Worm (Caenorhabditis elegans) whole organism, L1 larva: ENCODE data around the gene T25F10.3.

ENCODE experiments used
- C04F5.9 ChIP-seq: sonication (generic microtip); optimal IDR thresholded peaks from 2 replicates; lab custom pipeline; 2016; ENCODE audit warnings: missing genetic modification characterization, missing compliant biosample characterization
- F16B12.6 ChIP-seq: fragments of 150-350 bp; optimal IDR thresholded peaks from 2 replicates; lab custom pipeline; 2014; ENCODE audit warnings: missing biosample characterization, missing genetic modification characterization
- aha-1 ChIP-seq: fragments of 150-350 bp; optimal IDR thresholded peaks from 2 replicates; lab custom pipeline; 2014; ENCODE audit warnings: missing biosample characterization, missing genetic modification characterization
- blmp-1 ChIP-seq: fragments of 150-350 bp; optimal IDR thresholded peaks from 2 replicates; lab custom pipeline; 2014; ENCODE audit warnings: missing biosample characterization, missing genetic modification characterization
- ceh-8 ChIP-seq: fragments of 200-800 bp; sonication (Bioruptor generic); optimal IDR thresholded peaks from 2 replicates; lab custom pipeline; 2018; ENCODE audit warnings: mild to moderate bottlenecking, missing genetic modification characterization, moderate library complexity, missing compliant biosample characterization
- ceh-88 ChIP-seq: fragments of 200-800 bp; sonication (Bioruptor generic); IDR thresholded peaks from 2 replicates; pipeline ENCODE4 v1.3.6; 2022; ENCODE audit warnings: missing genetic modification characterization, missing compliant biosample characterization
- dpl-1 ChIP-seq, 3 experiments: fragments of 150-350 bp in 2 of 3; sonication (generic microtip) in 1 of 3; optimal IDR thresholded peaks; 2 replicates each; lab custom pipeline; 2014 to 2017; ENCODE audit warnings: missing biosample characterization in 3 of 3, missing genetic modification characterization in 3 of 3, missing genetic modification reagents in 3 of 3
- dsc-1 ChIP-seq: sonication (generic microtip); optimal IDR thresholded peaks from 2 replicates; lab custom pipeline; 2016; ENCODE audit warnings: mild to moderate bottlenecking, missing genetic modification characterization, missing compliant biosample characterization
- efl-1 ChIP-seq, 4 experiments: fragments of 150-350 bp; optimal IDR thresholded peaks in 3 of 4; peaks in 1 of 4; 1 replicate in 1 of 4; 2 replicates in 3 of 4; lab custom pipeline; 2014; ENCODE audit warnings: missing biosample characterization in 2 of 4, missing genetic modification characterization in 2 of 4, missing genetic modification reagents in 2 of 4
- efl-3 ChIP-seq: fragments of 200-800 bp; sonication (Bioruptor generic); optimal IDR thresholded peaks from 2 replicates; lab custom pipeline; 2018; ENCODE audit warnings: mild to moderate bottlenecking, missing genetic modification characterization, missing compliant biosample characterization
- egl-13 ChIP-seq: sonication (generic microtip); optimal IDR thresholded peaks from 2 replicates; lab custom pipeline; 2016; ENCODE audit warnings: missing genotype, missing genetic modification reagents, missing genetic modification characterization, missing compliant biosample characterization
- elt-2 ChIP-seq: sonication (generic microtip); optimal IDR thresholded peaks from 2 replicates; lab custom pipeline; 2016; ENCODE audit warnings: missing genetic modification characterization, mild to moderate bottlenecking, inconsistent platforms, missing compliant biosample characterization, missing genetic modification reagents
- fkh-10 ChIP-seq: sonication (generic microtip); optimal IDR thresholded peaks from 2 replicates; lab custom pipeline; 2017; ENCODE audit warnings: missing biosample characterization, missing genetic modification reagents, missing genetic modification characterization
- fkh-8 ChIP-seq: sonication (generic microtip); optimal IDR thresholded peaks from 2 replicates; lab custom pipeline; 2016; ENCODE audit warnings: mild to moderate bottlenecking, missing genetic modification characterization, missing compliant biosample characterization
- grh-1 ChIP-seq: fragments of 200-800 bp; sonication (Bioruptor generic); IDR thresholded peaks from 2 replicates; pipeline ENCODE4 v1.3.6; 2022; ENCODE audit warnings: missing genetic modification reagents, missing genetic modification characterization, missing compliant biosample characterization
- hlh-17 ChIP-seq: fragments of 200-800 bp; sonication (Bioruptor generic); optimal IDR thresholded peaks from 2 replicates; lab custom pipeline; 2018; ENCODE audit warnings: missing genetic modification characterization, mild to moderate bottlenecking, missing compliant biosample characterization, moderate library complexity, borderline replicate concordance
- hpl-2 ChIP-seq: fragments of 150-350 bp; optimal IDR thresholded peaks from 2 replicates; lab custom pipeline; 2014; ENCODE audit warnings: missing biosample characterization, missing genetic modification reagents, missing genetic modification characterization
- irx-1 ChIP-seq: sonication (generic microtip); optimal IDR thresholded peaks from 2 replicates; lab custom pipeline; 2016; ENCODE audit warnings: missing genetic modification characterization, missing compliant biosample characterization
- isw-1 ChIP-seq: fragments of 200-800 bp; sonication (Bioruptor generic); IDR thresholded peaks from 2 replicates; pipeline ENCODE4 v1.3.6; 2022; ENCODE audit warnings: missing genetic modification characterization, missing compliant biosample characterization
- lin-14 ChIP-seq: fragments of 200-800 bp; sonication (Bioruptor generic); optimal IDR thresholded peaks from 2 replicates; lab custom pipeline; 2018; ENCODE audit warnings: mild to moderate bottlenecking, missing genetic modification characterization, moderate library complexity, missing compliant biosample characterization
- lin-15B ChIP-seq: fragments of 150-350 bp; sonication (generic microtip); optimal IDR thresholded peaks from 3 replicates; lab custom pipeline; 2014; ENCODE audit warnings: missing biosample characterization, missing genetic modification characterization
- lin-35 ChIP-seq, 2 experiments: fragments of 150-350 bp; optimal IDR thresholded peaks; 2 replicates each; lab custom pipeline; 2014; ENCODE audit warnings: missing biosample characterization in 2 of 2, missing genetic modification characterization in 2 of 2, missing genetic modification reagents in 2 of 2
- lsy-2 ChIP-seq, 2 experiments: fragments of 150-350 bp; optimal IDR thresholded peaks; 2 replicates each; lab custom pipeline; 2014; ENCODE audit warnings: missing biosample characterization in 2 of 2, missing genetic modification characterization in 2 of 2
- mdl-1 ChIP-seq, 2 experiments: fragments of 150-350 bp; optimal IDR thresholded peaks; 2 replicates each; lab custom pipeline; 2014 to 2017; ENCODE audit warnings: missing biosample characterization in 2 of 2, missing genetic modification characterization in 2 of 2, inconsistent platforms in 1 of 2
- mef-2 ChIP-seq: fragments of 150-350 bp; optimal IDR thresholded peaks from 2 replicates; lab custom pipeline; 2014; ENCODE audit warnings: missing biosample characterization, missing genetic modification characterization
- mep-1 ChIP-seq: fragments of 150-350 bp; optimal IDR thresholded peaks from 2 replicates; lab custom pipeline; 2014; ENCODE audit warnings: missing biosample characterization, missing genetic modification characterization
- nhr-19 ChIP-seq: fragments of 200-800 bp; sonication (Bioruptor generic); conservative IDR thresholded peaks from 2 replicates; pipeline ENCODE4 v1.3.6; 2022; ENCODE audit warnings: missing genetic modification characterization, missing compliant biosample characterization
- nhr-237 ChIP-seq: fragments of 150-350 bp; optimal IDR thresholded peaks from 2 replicates; lab custom pipeline; 2014; ENCODE audit warnings: missing biosample characterization, missing genetic modification characterization
- nhr-84 ChIP-seq: sonication (generic microtip); optimal IDR thresholded peaks from 2 replicates; lab custom pipeline; 2017; ENCODE audit warnings: missing biosample characterization, missing genetic modification characterization
- nhr-85 ChIP-seq: sonication (generic microtip); peaks from one replicate; lab custom pipeline; 2016; ENCODE audit warnings: missing genetic modification characterization, inconsistent platforms, missing compliant biosample characterization
- nhr-90 ChIP-seq: sonication (generic microtip); optimal IDR thresholded peaks from 2 replicates; lab custom pipeline; 2016; ENCODE audit warnings: mild to moderate bottlenecking, missing genetic modification characterization, missing compliant biosample characterization; ENCODE audit not compliant: poor library complexity
- pag-3 ChIP-seq: sonication (generic microtip); optimal IDR thresholded peaks from 2 replicates; lab custom pipeline; 2017; ENCODE audit warnings: missing genetic modification characterization, mild to moderate bottlenecking, missing compliant biosample characterization, antibody characterized with exemption, borderline replicate concordance; ENCODE audit not compliant: insufficient read depth
- pqm-1 ChIP-seq: sonication (generic microtip); optimal IDR thresholded peaks from 3 replicates; lab custom pipeline; 2017; ENCODE audit warnings: missing biosample characterization, missing genetic modification characterization
- skn-1 ChIP-seq: fragments of 150-350 bp; optimal IDR thresholded peaks from 2 replicates; lab custom pipeline; 2014; ENCODE audit warnings: missing biosample characterization, missing genetic modification characterization
- snpc-4 ChIP-seq: fragments of 150-350 bp; optimal IDR thresholded peaks from 2 replicates; lab custom pipeline; 2014; ENCODE audit warnings: missing biosample characterization, missing genetic modification characterization
- snu-23 ChIP-seq: sonication (generic microtip); optimal IDR thresholded peaks from 2 replicates; lab custom pipeline; 2016; ENCODE audit warnings: missing genetic modification characterization, missing compliant biosample characterization
- sup-37 ChIP-seq: fragments of 200-800 bp; sonication (Bioruptor generic); optimal IDR thresholded peaks from 2 replicates; lab custom pipeline; 2018; ENCODE audit warnings: mild to moderate bottlenecking, missing genetic modification characterization, missing compliant biosample characterization
- swsn-7 ChIP-seq: sonication (generic microtip); optimal IDR thresholded peaks from 2 replicates; lab custom pipeline; 2016; ENCODE audit warnings: missing genetic modification characterization, missing compliant biosample characterization
- tbx-2 ChIP-seq: sonication (generic microtip); optimal IDR thresholded peaks from 2 replicates; lab custom pipeline; 2016; ENCODE audit warnings: missing genetic modification characterization, missing compliant biosample characterization
- unc-130 ChIP-seq: fragments of 150-350 bp; optimal IDR thresholded peaks from 2 replicates; lab custom pipeline; 2017; ENCODE audit warnings: missing biosample characterization, missing genetic modification characterization, inconsistent platforms
- unc-62 ChIP-seq: fragments of 150-350 bp; optimal IDR thresholded peaks from 2 replicates; lab custom pipeline; 2014; ENCODE audit warnings: missing biosample characterization, missing genetic modification reagents, missing genetic modification characterization
- vab-15 ChIP-seq: sonication (generic microtip); optimal IDR thresholded peaks from 2 replicates; lab custom pipeline; 2017; ENCODE audit warnings: missing genotype, mild to moderate bottlenecking, missing genetic modification characterization, missing compliant biosample characterization

The T25F10.3 gene

ce11 chrV:6710462-6710861 lies 34.4 kb upstream of the T25F10.3 start, which contains the start of gene sna-1:
sna-1 (minus strand) TSS chrV:6710679.
- peak in 1 of 2 experiments; percentile 6 for TF ChIP-seq efl-1 (optimal IDR thresholded peaks at IDR 0.05; lab: Kevin White, UChicago)
- TF ChIP-seq efl-1 (GFP tag; optimal IDR thresholded peaks at IDR 0.05 in 1 of 2; lab: Kevin White, UChicago), result peak; percentile 4 to 66
- TF ChIP-seq lsy-2 (tag; optimal IDR thresholded peaks at IDR 0.05; lab: Kevin White, UChicago), result peak in 1 of 2 experiments; percentile 44
- no peak for TF ChIP-seq dsc-1
- TF ChIP-seq lin-15B, result peak; percentile 20
- peak in 1 of 2 experiments; percentile 33 for TF ChIP-seq lin-35 (GFP tag; optimal IDR thresholded peaks at IDR 0.05; lab: Kevin White, UChicago)
- no peak for TF ChIP-seq C04F5.9
- peak in 1 of 3 experiments; percentile 24 for TF ChIP-seq dpl-1 (GFP tag; optimal IDR thresholded peaks at IDR 0.05; lab: Kevin White, UChicago)
- peak; percentile 7 for TF ChIP-seq snu-23 (GFP tag; lab: Kevin White, UChicago)

ce11 chrV:6718232-6718631 lies 26.6 kb upstream of the T25F10.3 start, which contains the start of gene srg-30:
srg-30 (minus strand) TSS chrV:6718332.
- TF ChIP-seq unc-62 (no peak), mep-1 (tag; lab: Kevin White, UChicago) (no peak), lin-35 (GFP tag; optimal IDR thresholded peaks at IDR 0.05; lab: Kevin White, UChicago) (no peak), C04F5.9 (no peak), mef-2 (tag; lab: Kevin White, UChicago) (no peak), ceh-88 (GFP tag; lab: Robert Waterston, UW) (no peak), F16B12.6 (no peak), nhr-85 (tag; lab: Kevin White, UChicago) (no peak), vab-15 (tag; lab: Kevin White, UChicago) (no peak), pqm-1 (tag; lab: Kevin White, UChicago) (no peak), swsn-7 (no peak), nhr-90 (tag; lab: Kevin White, UChicago) (no peak), hpl-2 (GFP tag; lab: Kevin White, UChicago) (no peak), ceh-8 (GFP tag; lab: Kevin White, UChicago) (no peak)

ce11 chrV:6722378-6722777 lies 22.5 kb upstream of the T25F10.3 start, which contains the start of gene ZC487.2:
ZC487.2 (minus strand) TSS chrV:6722478.
- TF ChIP-seq mdl-1 (tag; optimal IDR thresholded peaks at IDR 0.05; lab: Kevin White, UChicago) (no peak), tbx-2 (tag; lab: Kevin White, UChicago) (no peak), elt-2 (tag; lab: Kevin White, UChicago) (no peak), grh-1 (no peak), sup-37 (GFP tag; lab: Kevin White, UChicago) (no peak), unc-62 (no peak), nhr-85 (tag; lab: Kevin White, UChicago) (no peak), fkh-10 (GFP tag; lab: Kevin White, UChicago) (no peak), aha-1 (tag; lab: Kevin White, UChicago) (no peak), pag-3 (tag; lab: Kevin White, UChicago) (no peak), nhr-84 (tag; lab: Kevin White, UChicago) (no peak), ceh-8 (GFP tag; lab: Kevin White, UChicago) (no peak)

ce11 chrV:6726279-6726678 lies 18.6 kb upstream of the T25F10.3 start:
- TF ChIP-seq skn-1 (tag; lab: Kevin White, UChicago), result no peak
- peak; percentile 85 for TF ChIP-seq dsc-1
- no peak for TF ChIP-seq blmp-1
- no peak for TF ChIP-seq lin-35 (GFP tag; optimal IDR thresholded peaks at IDR 0.05; lab: Kevin White, UChicago)
- TF ChIP-seq fkh-8 (tag; lab: Kevin White, UChicago), result peak; percentile 4
- peak; percentile 15 for TF ChIP-seq egl-13
- TF ChIP-seq nhr-84 (tag; lab: Kevin White, UChicago), result no peak
- TF ChIP-seq unc-130 (tag; lab: Kevin White, UChicago), result no peak
- no peak for TF ChIP-seq isw-1 (GFP tag; lab: Robert Waterston, UW)
- no peak for TF ChIP-seq irx-1 (tag; lab: Kevin White, UChicago)
- no peak for TF ChIP-seq hlh-17 (GFP tag; lab: Kevin White, UChicago)
- TF ChIP-seq lin-14, result peak; percentile 52
- no peak for TF ChIP-seq ceh-8 (GFP tag; lab: Kevin White, UChicago)
- TF ChIP-seq nhr-237, result no peak
- TF ChIP-seq efl-3 (GFP tag; lab: Kevin White, UChicago), result no peak
- TF ChIP-seq snpc-4 (tag; lab: Kevin White, UChicago), result no peak
- no peak for TF ChIP-seq nhr-19 (GFP tag; lab: Robert Waterston, UW)
- no peak for TF ChIP-seq efl-1 (optimal IDR thresholded peaks at IDR 0.05; lab: Kevin White, UChicago)
- TF ChIP-seq efl-1 (GFP tag; optimal IDR thresholded peaks at IDR 0.05 in 1 of 2; lab: Kevin White, UChicago), result peak in 1 of 2 experiments; percentile 59
